Fruit fly (Drosophila melanogaster): ENCODE data around the gene CG10445.

dm6 chr3R:7967801-7968200 is 47.7 kb upstream of the CG10445 start:
- TF ChIP-seq EcR (GFP tag; optimal IDR thresholded peaks at IDR 0.05): peak in 1 of 2 experiments; percentile 88
- no peak for TF ChIP-seq pan (optimal IDR thresholded peaks at IDR 0.05)
- TF ChIP-seq usp (GFP tag; optimal IDR thresholded peaks at IDR 0.05): no peak
- TF ChIP-seq Dll (optimal IDR thresholded peaks at IDR 0.05): peak; percentile 89
- TF ChIP-seq psq (optimal IDR thresholded peaks at IDR 0.05): no peak

Measured in whole organism.